Worm (Caenorhabditis elegans): ENCODE data around the gene W03F9.9.
A peak's percentile ranks its signal among the peaks of the same experiment; 100 is the strongest.

DNA sequence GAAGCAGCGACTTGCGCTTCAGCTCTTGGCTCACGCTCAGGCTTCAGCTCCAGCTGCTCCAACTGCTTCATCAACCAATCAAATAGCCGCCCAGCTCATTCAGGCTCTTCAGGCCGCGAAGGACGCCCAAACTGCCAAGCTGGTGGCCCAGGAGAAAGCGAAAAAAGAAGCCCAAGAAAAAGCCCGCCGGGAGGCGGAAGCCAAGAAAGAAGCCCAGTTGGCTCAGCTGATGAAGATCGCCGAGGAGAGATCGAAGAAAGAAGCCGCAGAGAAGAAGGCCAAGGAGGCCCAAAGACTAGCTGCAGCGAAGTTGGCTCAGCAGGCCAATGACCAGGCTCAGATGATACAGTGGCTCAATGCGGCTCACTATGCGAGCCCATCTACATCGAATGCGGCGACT, 22.4 kb upstream of the W03F9.9 start:
- TF ChIP-seq ama-1 (optimal IDR thresholded peaks at IDR 0.05) (no peak), lin-11 (tag; optimal IDR thresholded peaks at IDR 0.05) (no peak), mec-3 (tag; optimal IDR thresholded peaks at IDR 0.05; ENCODE audit: borderline replicate concordance) (peak; percentile 10), hlh-30 (tag; optimal IDR thresholded peaks at IDR 0.05; ENCODE audit: insufficient read depth) (no peak), pqm-1 (tag; optimal IDR thresholded peaks at IDR 0.05) (no peak), sox-4 (tag; optimal IDR thresholded peaks at IDR 0.05) (no peak), hlh-8 (tag; optimal IDR thresholded peaks at IDR 0.05) (no peak), sdc-2 (tag; optimal IDR thresholded peaks at IDR 0.05) (peak; percentile 31), elt-2 (tag; optimal IDR thresholded peaks at IDR 0.05) (no peak)

Measured in whole organism, late embryonic.